Worm (Caenorhabditis elegans): ENCODE data around the gene sru-7.

Gene sru-7

DNA sequence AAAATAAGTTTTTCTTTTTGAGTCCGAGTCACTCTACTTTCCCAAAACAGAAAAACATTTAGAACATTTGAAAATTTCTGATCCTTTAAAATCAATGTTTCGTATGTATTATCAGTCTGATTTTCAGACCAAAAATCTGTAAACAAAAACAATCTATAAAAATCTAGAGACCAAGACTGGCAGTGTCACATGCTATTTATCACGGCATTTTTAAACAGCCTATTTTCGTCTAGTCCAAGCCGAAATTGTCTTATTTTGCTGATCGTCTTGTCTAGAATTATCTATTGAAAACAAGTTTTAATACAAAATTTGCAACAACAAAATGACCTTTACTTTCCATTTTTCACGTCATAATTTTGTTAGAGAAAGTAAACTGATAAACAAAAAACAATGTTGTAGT is 34.2 kb downstream of the sru-7 start:
- TF ChIP-seq ztf-29 (GFP tag; IDR thresholded peaks at IDR 0.05) (no peak), flt-1 (GFP tag; IDR thresholded peaks at IDR 0.05) (no peak), klf-2 (GFP tag; conservative IDR thresholded peaks at IDR 0.05) (no peak), tab-1 (GFP tag; IDR thresholded peaks at IDR 0.05) (no peak), ztf-23 (GFP tag; IDR thresholded peaks at IDR 0.05) (no peak), ref-1 (GFP tag; conservative IDR thresholded peaks at IDR 0.05) (no peak), cog-1 (tag; optimal IDR thresholded peaks at IDR 0.05) (no peak), T22C8.4 (GFP tag; IDR thresholded peaks at IDR 0.05) (no peak), med-1 (GFP tag; optimal IDR thresholded peaks at IDR 0.05; ENCODE audit: insufficient read depth) (no peak)

DNA sequence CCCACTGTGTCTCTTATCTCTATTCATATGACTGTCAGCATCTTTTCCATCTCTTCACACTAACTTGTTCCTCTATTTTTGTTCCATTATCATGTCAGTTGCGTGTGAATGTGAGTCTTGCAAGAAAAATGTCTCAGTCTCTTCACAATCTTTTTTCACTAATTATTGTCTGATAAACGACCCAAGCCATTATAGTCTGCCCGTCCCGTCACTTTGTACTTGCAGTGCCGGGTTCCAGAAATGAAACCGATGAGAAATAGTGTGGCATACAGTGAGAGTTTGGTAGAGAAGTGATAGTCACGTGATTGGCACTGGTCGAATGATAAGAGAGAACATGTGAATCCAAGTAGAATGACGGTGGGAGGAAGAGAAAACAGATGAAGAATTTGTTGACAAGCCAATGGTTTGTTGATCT is 35.3 kb downstream of the sru-7 start:
- TF ChIP-seq T22C8.4 (GFP tag; IDR thresholded peaks at IDR 0.05): no peak

DNA sequence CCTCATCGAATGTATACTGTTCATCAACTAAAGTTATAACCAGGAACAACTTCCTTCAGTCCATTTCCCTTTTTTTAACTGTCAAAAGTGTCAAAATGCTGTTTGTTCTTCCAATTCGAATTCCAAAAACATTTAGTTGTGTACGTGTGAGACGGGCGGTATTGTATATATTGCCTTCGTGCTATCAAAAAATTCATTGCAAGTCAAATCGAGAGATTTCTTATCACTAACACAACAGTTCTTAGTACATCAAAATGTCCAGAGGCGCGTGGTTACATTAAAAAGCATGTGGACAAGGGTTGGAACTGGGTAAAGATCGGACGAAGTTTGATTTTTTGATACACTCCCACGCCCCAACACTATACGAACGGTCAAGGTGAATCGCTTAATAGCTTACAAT is 36.0 kb downstream of the sru-7 start:
- TF ChIP-seq T22C8.4 (GFP tag; IDR thresholded peaks at IDR 0.05) (no peak), cog-1 (tag; optimal IDR thresholded peaks at IDR 0.05) (no peak), ztf-23 (GFP tag; IDR thresholded peaks at IDR 0.05) (no peak), flt-1 (GFP tag; IDR thresholded peaks at IDR 0.05) (no peak), ztf-29 (GFP tag; IDR thresholded peaks at IDR 0.05) (no peak)

DNA sequence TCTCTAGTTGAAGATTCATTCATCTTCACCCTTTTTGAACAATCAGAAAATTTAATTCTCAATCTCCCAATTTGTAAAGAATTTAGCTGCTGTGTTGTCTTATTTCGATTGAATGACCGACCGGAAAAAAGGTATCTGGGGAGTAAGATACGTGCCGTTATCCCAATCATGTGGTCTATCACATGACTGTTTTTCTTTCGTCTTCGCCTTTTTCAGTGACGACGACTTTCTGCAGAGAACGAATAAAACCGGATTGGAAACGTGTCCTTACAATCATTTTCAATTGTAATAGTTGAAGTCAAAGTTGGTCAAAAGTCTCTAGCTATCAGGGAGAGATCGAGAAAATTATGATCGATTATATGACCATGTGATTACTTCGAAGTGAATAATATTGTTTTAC is 36.7 kb downstream of the sru-7 start:
- TF ChIP-seq ref-1 (GFP tag; conservative IDR thresholded peaks at IDR 0.05) (no peak), tab-1 (GFP tag; IDR thresholded peaks at IDR 0.05) (no peak), ztf-29 (GFP tag; IDR thresholded peaks at IDR 0.05) (no peak), klf-2 (GFP tag; conservative IDR thresholded peaks at IDR 0.05) (no peak), ztf-23 (GFP tag; IDR thresholded peaks at IDR 0.05) (no peak), T22C8.4 (GFP tag; IDR thresholded peaks at IDR 0.05) (no peak), cog-1 (tag; optimal IDR thresholded peaks at IDR 0.05) (no peak), med-1 (GFP tag; optimal IDR thresholded peaks at IDR 0.05; ENCODE audit: insufficient read depth) (no peak), flt-1 (GFP tag; IDR thresholded peaks at IDR 0.05) (no peak)

DNA sequence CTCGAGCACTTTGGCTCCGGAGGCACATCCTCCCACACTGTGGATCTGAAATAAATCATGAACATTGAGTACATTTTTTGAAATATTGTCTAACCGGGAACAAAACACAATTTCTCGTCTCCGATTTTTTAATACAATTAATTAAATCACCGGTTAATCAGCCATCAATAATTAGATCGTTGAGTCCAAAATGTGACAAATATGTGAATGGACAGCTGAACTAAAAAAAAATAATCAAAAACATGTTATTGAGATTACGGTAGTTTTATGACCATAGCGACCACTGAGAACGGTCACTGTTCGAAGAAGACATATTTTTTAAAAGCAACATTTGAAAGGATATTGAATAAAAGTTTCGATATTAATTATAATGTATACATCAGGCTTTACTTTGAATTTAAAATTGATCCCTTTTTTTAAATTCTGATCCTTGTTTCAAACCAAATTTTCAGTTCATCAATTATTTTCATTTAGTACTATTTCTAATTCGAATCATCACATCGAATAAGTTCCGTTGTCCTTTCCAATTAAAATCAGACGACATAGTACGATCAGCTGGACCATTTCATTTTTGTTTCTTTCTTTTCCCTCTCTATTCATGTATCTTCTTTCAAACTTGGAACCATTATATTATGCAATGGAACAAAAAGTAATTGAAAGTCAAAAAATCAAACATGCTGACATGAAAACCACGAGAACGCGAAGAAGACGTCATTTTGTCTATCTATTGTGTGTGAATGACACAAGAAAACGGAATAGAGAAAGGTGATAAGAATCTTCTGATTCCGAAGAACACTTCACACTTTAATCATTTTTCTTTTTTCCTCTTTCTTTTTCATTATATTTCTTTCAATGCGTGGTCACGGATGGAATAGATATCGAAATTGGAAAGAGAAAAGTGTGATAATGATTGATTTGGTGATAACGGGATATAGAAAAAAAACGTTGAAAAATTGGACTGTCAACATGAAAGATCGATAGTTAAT is 38.0 kb downstream of the sru-7 start:
- TF ChIP-seq med-1 (GFP tag; optimal IDR thresholded peaks at IDR 0.05; ENCODE audit: insufficient read depth) (no peak), ref-1 (GFP tag; conservative IDR thresholded peaks at IDR 0.05) (no peak), flt-1 (GFP tag; IDR thresholded peaks at IDR 0.05) (no peak), tab-1 (GFP tag; IDR thresholded peaks at IDR 0.05) (no peak), cog-1 (tag; optimal IDR thresholded peaks at IDR 0.05) (no peak)

DNA sequence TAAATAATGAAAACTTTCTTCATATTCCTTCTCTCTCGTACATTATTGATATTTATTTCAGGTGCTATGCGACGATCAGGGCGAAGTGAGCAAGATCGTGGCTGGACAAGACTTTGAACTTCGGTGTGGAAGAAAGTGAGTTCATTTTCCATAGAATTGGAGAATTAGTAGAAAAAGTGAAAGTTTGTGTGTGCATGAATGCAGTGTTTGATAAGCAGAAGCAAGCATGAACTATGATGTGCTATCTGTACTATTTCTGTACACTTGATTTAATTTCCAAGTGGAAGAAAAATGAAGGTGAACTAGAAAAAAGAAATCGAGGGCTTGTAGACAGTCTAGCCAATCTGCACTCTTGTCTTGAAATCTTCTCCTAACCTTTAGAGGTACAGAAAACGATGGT is 39.7 kb downstream of the sru-7 start:
- TF ChIP-seq T22C8.4 (GFP tag; IDR thresholded peaks at IDR 0.05) (no peak), cog-1 (tag; optimal IDR thresholded peaks at IDR 0.05) (no peak), med-1 (GFP tag; optimal IDR thresholded peaks at IDR 0.05; ENCODE audit: insufficient read depth) (no peak), tab-1 (GFP tag; IDR thresholded peaks at IDR 0.05) (no peak), klf-2 (GFP tag; conservative IDR thresholded peaks at IDR 0.05) (no peak), ztf-29 (GFP tag; IDR thresholded peaks at IDR 0.05) (no peak), ztf-23 (GFP tag; IDR thresholded peaks at IDR 0.05) (no peak), ref-1 (GFP tag; conservative IDR thresholded peaks at IDR 0.05) (no peak), flt-1 (GFP tag; IDR thresholded peaks at IDR 0.05) (no peak)

DNA sequence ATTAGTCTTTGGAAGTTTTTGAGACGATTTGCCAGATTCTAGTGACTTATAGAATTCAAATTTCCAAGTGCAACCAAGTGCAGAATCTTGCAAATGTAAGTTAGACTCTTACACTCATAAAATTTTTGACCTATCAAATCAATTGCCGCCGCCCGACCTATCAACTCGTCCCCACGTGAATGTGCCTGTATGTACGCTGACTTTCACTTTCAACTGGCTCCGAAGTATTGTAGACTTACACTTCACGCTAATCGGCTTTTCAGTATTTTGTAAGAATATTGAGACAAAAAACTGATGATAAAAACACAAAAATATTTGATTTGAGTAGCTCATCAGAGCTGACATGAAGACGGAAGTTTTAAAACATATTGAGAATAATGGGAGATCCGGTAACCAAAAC is 40.5 kb downstream of the sru-7 start:
- TF ChIP-seq med-1 (GFP tag; optimal IDR thresholded peaks at IDR 0.05; ENCODE audit: insufficient read depth): no peak
- no peak for TF ChIP-seq T22C8.4 (GFP tag; IDR thresholded peaks at IDR 0.05)
- TF ChIP-seq klf-2 (GFP tag; conservative IDR thresholded peaks at IDR 0.05): no peak
- no peak for TF ChIP-seq flt-1 (GFP tag; IDR thresholded peaks at IDR 0.05)
- no peak for TF ChIP-seq ztf-23 (GFP tag; IDR thresholded peaks at IDR 0.05)
- TF ChIP-seq ref-1 (GFP tag; conservative IDR thresholded peaks at IDR 0.05): no peak
- no peak for TF ChIP-seq cog-1 (tag; optimal IDR thresholded peaks at IDR 0.05)
- TF ChIP-seq tab-1 (GFP tag; IDR thresholded peaks at IDR 0.05): no peak
- no peak for TF ChIP-seq ztf-29 (GFP tag; IDR thresholded peaks at IDR 0.05)

DNA sequence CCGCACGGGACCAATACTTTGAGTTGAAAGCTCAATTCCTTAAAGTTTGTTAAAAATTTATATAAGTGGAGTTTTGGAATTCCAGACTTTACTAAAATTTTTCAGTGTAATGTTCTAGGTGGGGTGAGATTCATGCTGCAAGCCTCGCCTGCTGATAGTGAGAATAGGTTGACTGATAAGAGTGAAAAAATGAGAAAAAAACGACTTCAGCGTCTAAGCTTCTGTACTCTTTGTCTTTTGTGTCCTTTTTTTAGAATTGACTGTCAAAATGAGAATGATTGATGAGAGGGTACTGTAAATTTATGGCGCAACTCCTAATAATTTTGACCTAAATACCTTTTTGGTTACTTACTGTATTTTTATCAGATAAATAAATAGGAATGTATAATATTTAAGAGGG is 41.8 kb downstream of the sru-7 start:
- no peak for TF ChIP-seq ztf-29 (GFP tag; IDR thresholded peaks at IDR 0.05)
- TF ChIP-seq flt-1 (GFP tag; IDR thresholded peaks at IDR 0.05): no peak
- TF ChIP-seq ref-1 (GFP tag; conservative IDR thresholded peaks at IDR 0.05): no peak
- no peak for TF ChIP-seq T22C8.4 (GFP tag; IDR thresholded peaks at IDR 0.05)
- no peak for TF ChIP-seq tab-1 (GFP tag; IDR thresholded peaks at IDR 0.05)
- TF ChIP-seq ztf-23 (GFP tag; IDR thresholded peaks at IDR 0.05): no peak
- no peak for TF ChIP-seq med-1 (GFP tag; optimal IDR thresholded peaks at IDR 0.05; ENCODE audit: insufficient read depth)
- no peak for TF ChIP-seq cog-1 (tag; optimal IDR thresholded peaks at IDR 0.05)
- TF ChIP-seq klf-2 (GFP tag; conservative IDR thresholded peaks at IDR 0.05): no peak

DNA sequence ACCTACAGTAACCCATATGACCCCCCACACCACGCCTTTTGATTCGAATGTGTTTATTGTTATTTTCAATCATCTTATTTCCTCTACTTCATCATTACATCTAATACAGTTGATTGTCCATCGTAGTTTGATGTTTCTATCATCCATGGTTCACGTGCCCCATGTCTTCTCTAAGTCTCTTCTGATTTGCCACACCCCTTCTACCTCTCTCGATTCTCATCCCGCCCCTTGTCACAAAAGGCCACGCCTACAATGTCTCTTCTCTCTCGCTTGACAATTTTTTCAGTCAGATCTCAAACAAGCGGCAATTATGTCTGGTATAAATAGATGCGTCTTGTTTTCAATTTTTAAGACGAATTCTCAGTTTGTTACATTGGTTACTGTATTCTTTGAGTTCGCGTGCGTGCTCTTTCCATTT is 42.7 kb downstream of the sru-7 start:
- no peak for TF ChIP-seq T22C8.4 (GFP tag; IDR thresholded peaks at IDR 0.05)
- TF ChIP-seq flt-1 (GFP tag; IDR thresholded peaks at IDR 0.05): no peak
- TF ChIP-seq ztf-29 (GFP tag; IDR thresholded peaks at IDR 0.05): no peak
- no peak for TF ChIP-seq ref-1 (GFP tag; conservative IDR thresholded peaks at IDR 0.05)
- TF ChIP-seq klf-2 (GFP tag; conservative IDR thresholded peaks at IDR 0.05): no peak
- TF ChIP-seq med-1 (GFP tag; optimal IDR thresholded peaks at IDR 0.05; ENCODE audit: insufficient read depth): no peak
- no peak for TF ChIP-seq ztf-23 (GFP tag; IDR thresholded peaks at IDR 0.05)
- TF ChIP-seq cog-1 (tag; optimal IDR thresholded peaks at IDR 0.05): no peak
- TF ChIP-seq tab-1 (GFP tag; IDR thresholded peaks at IDR 0.05): no peak

DNA sequence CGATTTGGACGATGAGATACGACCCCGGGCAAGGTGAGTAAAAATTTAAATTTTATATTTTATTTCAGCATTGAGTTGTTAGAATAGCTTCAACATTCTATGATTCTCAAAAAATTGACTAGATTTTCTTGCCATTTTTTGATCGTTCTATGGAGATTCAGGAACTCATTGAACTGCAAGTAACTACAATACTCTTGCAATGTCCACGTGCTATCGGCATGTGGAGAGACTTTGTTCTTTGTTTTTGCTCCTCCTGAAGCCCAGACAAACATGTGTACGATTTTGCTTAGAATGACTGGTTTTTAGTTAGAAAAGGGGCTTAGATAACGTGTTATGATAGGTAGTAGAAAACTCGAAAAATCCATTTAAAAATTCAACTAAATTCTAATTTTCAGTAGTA is 43.6 kb downstream of the sru-7 start:
- no peak for TF ChIP-seq ztf-23 (GFP tag; IDR thresholded peaks at IDR 0.05)
- TF ChIP-seq cog-1 (tag; optimal IDR thresholded peaks at IDR 0.05): no peak
